Comparison of ENCODE assay signal across 2 fruit fly cellular contexts in the genomic region with DNA sequence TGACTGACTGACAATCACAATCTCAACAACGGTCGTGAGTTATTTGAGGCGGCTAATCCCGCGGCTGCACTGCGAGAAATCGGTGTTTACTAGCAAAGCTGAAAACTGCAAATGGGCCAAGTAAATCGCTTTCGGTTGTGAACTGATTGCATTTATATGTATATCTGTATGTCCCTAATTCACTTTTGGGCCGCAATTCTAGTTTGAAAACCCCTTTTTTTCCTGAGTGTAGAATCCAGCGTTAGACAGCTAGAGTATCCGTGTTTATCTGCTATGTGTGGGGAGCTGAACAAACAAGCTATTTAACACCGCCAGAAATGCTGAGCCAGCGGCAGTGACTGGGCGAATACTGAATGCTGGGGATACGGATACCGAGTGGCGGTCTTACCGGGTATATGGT.
TF ChIP-seq lines count a peak whose summit lies in the region.

No protein-coding gene starts in this region.

TF ChIP-seq in whole organism, embryonic, 481 proteins besides CTCF, POLR2A, EP300 and RAD21 (continued from another document and continues in another):
- TF ChIP-seq CG32532 (GFP tag; IDR thresholded peaks at IDR 0.05; lab: Robert Waterston, UW), result no peak; the same call in 1 of the 2 replicates
- TF ChIP-seq E2f2 (GFP tag; IDR thresholded peaks at IDR 0.05; lab: Robert Waterston, UW), result peak; percentile 58
- peak; percentile 61 for TF ChIP-seq CG4282 (GFP tag; optimal IDR thresholded peaks at IDR 0.05; lab: Kevin White, UChicago)
- TF ChIP-seq CG8765 (GFP tag; IDR thresholded peaks at IDR 0.05; lab: Robert Waterston, UW), result peak; percentile 88
- TF ChIP-seq otp (GFP tag; IDR thresholded peaks at IDR 0.05; lab: Robert Waterston, UW), result peak; percentile 91
- peak; percentile 16 for TF ChIP-seq CG3838 (GFP tag; optimal IDR thresholded peaks at IDR 0.05; lab: Kevin White, UChicago)
- TF ChIP-seq twi (tag; optimal IDR thresholded peaks at IDR 0.05; lab: Kevin White, UChicago), result peak; percentile 75
- TF ChIP-seq Taf1 (GFP tag; IDR thresholded peaks at IDR 0.05; lab: Robert Waterston, UW), result 0 out of 2 replicates have a peak, but pooled peaks have one; percentile 30
- peak; percentile 88 for TF ChIP-seq CG1529 (GFP tag; optimal IDR thresholded peaks at IDR 0.05; lab: Kevin White, UChicago)
- TF ChIP-seq CG13775 (GFP tag; optimal IDR thresholded peaks at IDR 0.05; lab: Kevin White, UChicago), result peak; percentile 76
- peak; percentile 68 for TF ChIP-seq H2.0 (GFP tag; IDR thresholded peaks at IDR 0.05; lab: Robert Waterston, UW)
- TF ChIP-seq NK7.1 (GFP tag; optimal IDR thresholded peaks at IDR 0.05; lab: Kevin White, UChicago), result peak; percentile 84
- no peak for TF ChIP-seq amos (GFP tag; IDR thresholded peaks at IDR 0.05; lab: Robert Waterston, UW; ENCODE audit: partially characterized antibody)
- TF ChIP-seq CG13296 (GFP tag; optimal IDR thresholded peaks at IDR 0.05; lab: Kevin White, UChicago), result no peak
- TF ChIP-seq Dip2 (GFP tag; IDR thresholded peaks at IDR 0.05; lab: Robert Waterston, UW), result no peak
- peak; percentile 85 for TF ChIP-seq CG30403 (GFP tag; optimal IDR thresholded peaks at IDR 0.05; lab: Kevin White, UChicago)
- TF ChIP-seq HHEX (GFP tag; optimal IDR thresholded peaks at IDR 0.05; lab: Kevin White, UChicago), result peak; percentile 61
- TF ChIP-seq yki (optimal IDR thresholded peaks at IDR 0.05; lab: Kevin White, UChicago), result no peak
- TF ChIP-seq CG17612 (GFP tag; IDR thresholded peaks at IDR 0.05; lab: Robert Waterston, UW), result peak; percentile 63
- peak; percentile 78 for TF ChIP-seq CG7556 (GFP tag; optimal IDR thresholded peaks at IDR 0.05; lab: Kevin White, UChicago)
- TF ChIP-seq lab (GFP tag; optimal IDR thresholded peaks at IDR 0.05; lab: Kevin White, UChicago), result peak; percentile 70
- peak; percentile 73 for TF ChIP-seq CG14667 (GFP tag; IDR thresholded peaks at IDR 0.05; lab: Robert Waterston, UW)
- TF ChIP-seq CG4820 (GFP tag; optimal IDR thresholded peaks at IDR 0.05; lab: Kevin White, UChicago), result peak; percentile 73
- no peak for TF ChIP-seq Trl (optimal IDR thresholded peaks at IDR 0.05; lab: Kevin White, UChicago)
- peak; percentile 83 for TF ChIP-seq Trl (GFP tag; optimal IDR thresholded peaks at IDR 0.05; lab: Kevin White, UChicago)
- no peak for TF ChIP-seq CG13894 (tag; optimal IDR thresholded peaks at IDR 0.05; lab: Kevin White, UChicago)
- TF ChIP-seq sd (tag; optimal IDR thresholded peaks at IDR 0.05; lab: Kevin White, UChicago), result peak; percentile 44
- peak; percentile 62 for TF ChIP-seq Sox102F (GFP tag; optimal IDR thresholded peaks at IDR 0.05; lab: Kevin White, UChicago)
- TF ChIP-seq MESR4 (GFP tag; optimal IDR thresholded peaks at IDR 0.05; lab: Kevin White, UChicago), result peak; percentile 22
- TF ChIP-seq Rfx (GFP tag; IDR thresholded peaks at IDR 0.05; lab: Robert Waterston, UW), result peak; percentile 84
- TF ChIP-seq tll (GFP tag; optimal IDR thresholded peaks at IDR 0.05; lab: Kevin White, UChicago), result no peak
- 0 out of 2 replicates have a peak, but pooled peaks have one; percentile 31 for TF ChIP-seq Doc2 (GFP tag; IDR thresholded peaks at IDR 0.05; lab: Robert Waterston, UW)
- no peak for TF ChIP-seq Tbp (GFP tag; optimal IDR thresholded peaks at IDR 0.05; lab: Kevin White, UChicago)
- TF ChIP-seq CG11723 (GFP tag; optimal IDR thresholded peaks at IDR 0.05; lab: Kevin White, UChicago), result peak; percentile 58
- TF ChIP-seq CG9437 (GFP tag; optimal IDR thresholded peaks at IDR 0.05; lab: Kevin White, UChicago), result peak; percentile 52
- peak; percentile 91 for TF ChIP-seq Atf3 (GFP tag; optimal IDR thresholded peaks at IDR 0.05; lab: Kevin White, UChicago)
- peak; percentile 60 for TF ChIP-seq Kr (GFP tag; optimal IDR thresholded peaks at IDR 0.05; lab: Kevin White, UChicago)
- peak; percentile 78 for TF ChIP-seq CG10654 (GFP tag; optimal IDR thresholded peaks at IDR 0.05; lab: Kevin White, UChicago)
- TF ChIP-seq CG9932 (GFP tag; IDR thresholded peaks at IDR 0.05; lab: Robert Waterston, UW), result peak; percentile 67
- no peak for TF ChIP-seq Adf1 (GFP tag; IDR thresholded peaks at IDR 0.05; lab: Robert Waterston, UW)
- TF ChIP-seq GATAe (GFP tag; conservative IDR thresholded peaks at IDR 0.05; lab: Robert Waterston, UW), result 0 out of 2 replicates have a peak, but pooled peaks have one; percentile 32
- TF ChIP-seq Fer3 (tag; optimal IDR thresholded peaks at IDR 0.05; lab: Kevin White, UChicago), result peak; percentile 49
- TF ChIP-seq ato (GFP tag; IDR thresholded peaks at IDR 0.05; lab: Robert Waterston, UW; ENCODE audit: partially characterized antibody), result no peak
- TF ChIP-seq CG17568 (GFP tag; optimal IDR thresholded peaks at IDR 0.05; lab: Kevin White, UChicago), result peak; percentile 72
- peak; percentile 42; the same call in 1 of the 2 replicates for TF ChIP-seq crol (GFP tag; IDR thresholded peaks at IDR 0.05; lab: Robert Waterston, UW)
- peak; percentile 73 for TF ChIP-seq sob (GFP tag; IDR thresholded peaks at IDR 0.05; lab: Robert Waterston, UW)
- TF ChIP-seq ttk (GFP tag; IDR thresholded peaks at IDR 0.05; lab: Robert Waterston, UW), result peak; percentile 78
- peak; percentile 74 for TF ChIP-seq CG2678 (tag; optimal IDR thresholded peaks at IDR 0.05; lab: Kevin White, UChicago)
- no peak for TF ChIP-seq CG6683 (GFP tag; optimal IDR thresholded peaks at IDR 0.05; lab: Kevin White, UChicago)
- peak; percentile 71 for TF ChIP-seq HLH54F (GFP tag; optimal IDR thresholded peaks at IDR 0.05; lab: Kevin White, UChicago)
- TF ChIP-seq CG11456 (GFP tag; IDR thresholded peaks at IDR 0.05; lab: Robert Waterston, UW), result peak; percentile 82
- TF ChIP-seq CG3847 (GFP tag; IDR thresholded peaks at IDR 0.05; lab: Robert Waterston, UW), result peak; percentile 76
- peak; percentile 90 for TF ChIP-seq Chrac-16 (GFP tag; optimal IDR thresholded peaks at IDR 0.05; lab: Kevin White, UChicago)
- TF ChIP-seq Ets65A (GFP tag; lab: Kevin White, UChicago), result peak; percentile 96
- peak; percentile 74 for TF ChIP-seq Mes4 (GFP tag; optimal IDR thresholded peaks at IDR 0.05; lab: Kevin White, UChicago)
- peak; percentile 55 for TF ChIP-seq gro (GFP tag; optimal IDR thresholded peaks at IDR 0.05; lab: Kevin White, UChicago)
- peak; percentile 76 for TF ChIP-seq CG2875 (GFP tag; optimal IDR thresholded peaks at IDR 0.05; lab: Kevin White, UChicago)
- TF ChIP-seq crp (GFP tag; optimal IDR thresholded peaks at IDR 0.05; lab: Kevin White, UChicago), result peak in 1 of 2 experiments; percentile 6
- peak; percentile 57 for TF ChIP-seq nerfin-1 (tag; optimal IDR thresholded peaks at IDR 0.05; lab: Kevin White, UChicago)
- peak; percentile 63 for TF ChIP-seq ind (GFP tag; optimal IDR thresholded peaks at IDR 0.05; lab: Kevin White, UChicago)
- peak; percentile 62; the same call in 1 of the 2 replicates for TF ChIP-seq Nf-YA (GFP tag; IDR thresholded peaks at IDR 0.05; lab: Robert Waterston, UW)
- TF ChIP-seq Doc3 (GFP tag; IDR thresholded peaks at IDR 0.05; lab: Robert Waterston, UW; ENCODE audit: partially characterized antibody), result no peak

TF ChIP-seq in whole organism, prepupa, 60 proteins besides CTCF, POLR2A, EP300 and RAD21 (continued from another document):
- TF ChIP-seq CG31627 (GFP tag; optimal IDR thresholded peaks at IDR 0.05; lab: Kevin White, UChicago), result peak; percentile 12
- TF ChIP-seq eg (GFP tag; IDR thresholded peaks at IDR 0.05; lab: Robert Waterston, UW), result peak; percentile 82
- TF ChIP-seq Hr39 (GFP tag; optimal IDR thresholded peaks at IDR 0.05; lab: Kevin White, UChicago), result peak; percentile 24
- peak; percentile 39 for TF ChIP-seq achi (GFP tag; optimal IDR thresholded peaks at IDR 0.05; lab: Kevin White, UChicago)
- peak; percentile 63 for TF ChIP-seq pdm3 (GFP tag; optimal IDR thresholded peaks at IDR 0.05; lab: Kevin White, UChicago)
- TF ChIP-seq Met (GFP tag; optimal IDR thresholded peaks at IDR 0.05; lab: Kevin White, UChicago), result peak; percentile 40
- peak; percentile 19 for TF ChIP-seq Eip75B (GFP tag; optimal IDR thresholded peaks at IDR 0.05; lab: Kevin White, UChicago)
- TF ChIP-seq CG3032 (tag; optimal IDR thresholded peaks at IDR 0.05; lab: Kevin White, UChicago), result no peak
- TF ChIP-seq Hr38 (GFP tag; optimal IDR thresholded peaks at IDR 0.05; lab: Kevin White, UChicago), result peak; percentile 39
- peak; percentile 48 for TF ChIP-seq Hr4 (GFP tag; optimal IDR thresholded peaks at IDR 0.05; lab: Kevin White, UChicago)
- peak; percentile 76 for TF ChIP-seq CG8119 (GFP tag; IDR thresholded peaks at IDR 0.05; lab: Robert Waterston, UW)
- TF ChIP-seq CG8632 (GFP tag; optimal IDR thresholded peaks at IDR 0.05; lab: Kevin White, UChicago), result no peak
- TF ChIP-seq Ets21C (GFP tag; optimal IDR thresholded peaks at IDR 0.05; lab: Kevin White, UChicago), result peak; percentile 5
- TF ChIP-seq cyc (GFP tag; optimal IDR thresholded peaks at IDR 0.05; lab: Kevin White, UChicago), result peak; percentile 4
- TF ChIP-seq esn (GFP tag; optimal IDR thresholded peaks at IDR 0.05; lab: Kevin White, UChicago), result peak; percentile 9
- TF ChIP-seq CG6276 (GFP tag; optimal IDR thresholded peaks at IDR 0.05; lab: Kevin White, UChicago), result peak; percentile 8
- TF ChIP-seq svp (GFP tag; lab: Kevin White, UChicago), result peak; percentile 29
- no peak for TF ChIP-seq CG7368 (GFP tag; optimal IDR thresholded peaks at IDR 0.05; lab: Kevin White, UChicago)
- peak; percentile 42 for TF ChIP-seq CG3919 (GFP tag; optimal IDR thresholded peaks at IDR 0.05; lab: Kevin White, UChicago)
- TF ChIP-seq dsx (GFP tag; optimal IDR thresholded peaks at IDR 0.05; lab: Kevin White, UChicago; ENCODE audit: poor library complexity, severe bottlenecking), result no peak
